Fruit fly (Drosophila melanogaster): ENCODE measurements around the gene HP6.

DNA sequence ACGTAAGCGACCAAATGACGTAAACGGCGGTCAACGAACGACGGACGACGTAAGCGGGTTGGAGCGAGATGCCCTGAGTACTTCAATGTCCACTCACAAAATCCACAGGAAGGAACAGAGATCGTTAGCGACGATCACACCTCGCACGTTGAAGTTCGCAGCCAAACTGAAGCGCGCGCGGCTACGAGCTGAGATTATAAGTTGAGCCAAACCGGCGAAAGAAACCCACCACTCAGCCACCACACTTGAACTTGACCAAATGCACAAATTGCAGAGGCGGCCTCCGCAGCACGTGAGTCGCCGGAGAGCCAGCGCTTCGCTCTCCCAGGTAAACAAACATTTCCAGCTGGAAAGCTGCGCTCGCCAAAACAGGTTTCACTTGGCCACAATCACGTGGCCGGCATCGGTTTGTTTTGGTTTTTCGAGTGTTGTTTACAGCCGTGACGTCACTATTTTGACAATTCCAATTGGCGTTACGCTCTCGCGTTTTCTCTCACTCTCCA lies 36.2 kb upstream of the HP6 start, which contains the start of gene dpy:
- TF ChIP-seq lov (optimal IDR thresholded peaks at IDR 0.05) (no peak), lov (GFP tag; IDR thresholded peaks at IDR 0.05) (no peak), ftz-f1 (GFP tag; optimal IDR thresholded peaks at IDR 0.05) (peak; percentile 5), CkIIα-i1 (GFP tag; IDR thresholded peaks at IDR 0.05) (no peak), CG9727 (GFP tag; optimal IDR thresholded peaks at IDR 0.05) (no peak), vvl (GFP tag; IDR thresholded peaks at IDR 0.05) (peak; percentile 22; the same call in 1 of the 2 replicates), org-1 (GFP tag; optimal IDR thresholded peaks at IDR 0.05) (no peak)
